Worm (Caenorhabditis elegans) whole organism, L1 larva: ENCODE results near the gene scp-1.
A peak's percentile ranks its signal among the peaks of the same experiment; 100 is the strongest.

Source experiments
- F16B12.6 ChIP-seq: fragments of 150-350 bp; optimal IDR thresholded peaks from 2 replicates; lab custom pipeline; 2014; ENCODE audit warnings: missing biosample characterization, missing genetic modification characterization
- alr-1 ChIP-seq: fragments of 200-800 bp; sonication (Bioruptor generic); optimal IDR thresholded peaks from 2 replicates; lab custom pipeline; 2018; ENCODE audit warnings: borderline replicate concordance, mild to moderate bottlenecking, missing genetic modification characterization, missing compliant biosample characterization
- ceh-63 ChIP-seq: fragments of 200-800 bp; sonication (Bioruptor generic); optimal IDR thresholded peaks from 2 replicates; lab custom pipeline; 2018; ENCODE audit warnings: mild to moderate bottlenecking, missing genetic modification characterization, missing compliant biosample characterization
- ceh-82 ChIP-seq, 3 experiments: fragments of 150-350 bp in 1 of 3; sonication (generic microtip) in 2 of 3; optimal IDR thresholded peaks; 2 replicates each; lab custom pipeline; 2014 to 2017; ENCODE audit warnings: missing biosample characterization in 3 of 3, missing genetic modification characterization in 3 of 3
- ceh-90 ChIP-seq: sonication (generic microtip); optimal IDR thresholded peaks from 2 replicates; lab custom pipeline; 2016; ENCODE audit warnings: missing genetic modification characterization, missing compliant biosample characterization
- dsc-1 ChIP-seq: sonication (generic microtip); optimal IDR thresholded peaks from 2 replicates; lab custom pipeline; 2016; ENCODE audit warnings: mild to moderate bottlenecking, missing genetic modification characterization, missing compliant biosample characterization
- efl-1 ChIP-seq, 4 experiments: fragments of 150-350 bp; optimal IDR thresholded peaks in 3 of 4; peaks in 1 of 4; 1 replicate in 1 of 4; 2 replicates in 3 of 4; lab custom pipeline; 2014; ENCODE audit warnings: missing biosample characterization in 2 of 4, missing genetic modification characterization in 2 of 4, missing genetic modification reagents in 2 of 4
- efl-3 ChIP-seq: fragments of 200-800 bp; sonication (Bioruptor generic); optimal IDR thresholded peaks from 2 replicates; lab custom pipeline; 2018; ENCODE audit warnings: mild to moderate bottlenecking, missing genetic modification characterization, missing compliant biosample characterization
- fkh-4 ChIP-seq: sonication (generic microtip); optimal IDR thresholded peaks from 2 replicates; lab custom pipeline; 2016; ENCODE audit warnings: missing compliant biosample characterization, missing genetic modification characterization, borderline replicate concordance
- fkh-8 ChIP-seq: sonication (generic microtip); optimal IDR thresholded peaks from 2 replicates; lab custom pipeline; 2016; ENCODE audit warnings: mild to moderate bottlenecking, missing genetic modification characterization, missing compliant biosample characterization
- grh-1 ChIP-seq: fragments of 200-800 bp; sonication (Bioruptor generic); IDR thresholded peaks from 2 replicates; pipeline ENCODE4 v1.3.6; 2022; ENCODE audit warnings: missing genetic modification reagents, missing genetic modification characterization, missing compliant biosample characterization
- hlh-4 ChIP-seq: sonication (generic microtip); optimal IDR thresholded peaks from 2 replicates; lab custom pipeline; 2016; ENCODE audit warnings: mild to moderate bottlenecking, missing genetic modification characterization, missing compliant biosample characterization
- irx-1 ChIP-seq: sonication (generic microtip); optimal IDR thresholded peaks from 2 replicates; lab custom pipeline; 2016; ENCODE audit warnings: missing genetic modification characterization, missing compliant biosample characterization
- isw-1 ChIP-seq: fragments of 200-800 bp; sonication (Bioruptor generic); IDR thresholded peaks from 2 replicates; pipeline ENCODE4 v1.3.6; 2022; ENCODE audit warnings: missing genetic modification characterization, missing compliant biosample characterization
- jun-1 ChIP-seq: fragments of 150-350 bp; optimal IDR thresholded peaks from 2 replicates; lab custom pipeline; 2014; ENCODE audit warnings: missing biosample characterization, missing genetic modification reagents, missing genetic modification characterization
- lin-13 ChIP-seq: fragments of 150-350 bp; optimal IDR thresholded peaks from 2 replicates; lab custom pipeline; 2014; ENCODE audit warnings: missing biosample characterization, missing genetic modification reagents, missing genetic modification characterization
- lin-14 ChIP-seq: fragments of 200-800 bp; sonication (Bioruptor generic); optimal IDR thresholded peaks from 2 replicates; lab custom pipeline; 2018; ENCODE audit warnings: mild to moderate bottlenecking, missing genetic modification characterization, moderate library complexity, missing compliant biosample characterization
- lin-35 ChIP-seq, 2 experiments: fragments of 150-350 bp; optimal IDR thresholded peaks; 2 replicates each; lab custom pipeline; 2014; ENCODE audit warnings: missing biosample characterization in 2 of 2, missing genetic modification characterization in 2 of 2, missing genetic modification reagents in 2 of 2
- lin-39 ChIP-seq: fragments of 150-350 bp; optimal IDR thresholded peaks from 2 replicates; lab custom pipeline; 2014; ENCODE audit warnings: missing biosample characterization, missing genetic modification reagents, missing genetic modification characterization
- lir-3 ChIP-seq: sonication (generic microtip); optimal IDR thresholded peaks from 2 replicates; lab custom pipeline; 2016; ENCODE audit warnings: mild to moderate bottlenecking, missing genetic modification characterization, moderate library complexity, missing compliant biosample characterization; ENCODE audit not compliant: poor library complexity
- lsy-2 ChIP-seq, 2 experiments: fragments of 150-350 bp; optimal IDR thresholded peaks; 2 replicates each; lab custom pipeline; 2014; ENCODE audit warnings: missing biosample characterization in 2 of 2, missing genetic modification characterization in 2 of 2
- mab-9 ChIP-seq: fragments of 200-800 bp; sonication (Bioruptor generic); IDR thresholded peaks from 2 replicates; pipeline ENCODE4 v1.3.6; 2022; ENCODE audit warnings: missing genetic modification reagents, missing genetic modification characterization, missing compliant biosample characterization
- mdl-1 ChIP-seq, 2 experiments: fragments of 150-350 bp; optimal IDR thresholded peaks; 2 replicates each; lab custom pipeline; 2014 to 2017; ENCODE audit warnings: missing biosample characterization in 2 of 2, missing genetic modification characterization in 2 of 2, inconsistent platforms in 1 of 2
- mef-2 ChIP-seq: fragments of 150-350 bp; optimal IDR thresholded peaks from 2 replicates; lab custom pipeline; 2014; ENCODE audit warnings: missing biosample characterization, missing genetic modification characterization
- mep-1 ChIP-seq: fragments of 150-350 bp; optimal IDR thresholded peaks from 2 replicates; lab custom pipeline; 2014; ENCODE audit warnings: missing biosample characterization, missing genetic modification characterization
- nhr-12 ChIP-seq: sonication (generic microtip); optimal IDR thresholded peaks from 2 replicates; lab custom pipeline; 2017; ENCODE audit warnings: missing biosample characterization, missing genetic modification characterization
- nhr-28 ChIP-seq: fragments of 150-350 bp; optimal IDR thresholded peaks from 2 replicates; lab custom pipeline; 2014; ENCODE audit warnings: missing biosample characterization, missing genetic modification characterization
- nhr-71 ChIP-seq: sonication (generic microtip); optimal IDR thresholded peaks from 2 replicates; lab custom pipeline; 2016; ENCODE audit warnings: mild to moderate bottlenecking, missing genetic modification characterization, moderate library complexity, missing compliant biosample characterization
- nhr-77 ChIP-seq: fragments of 150-350 bp; optimal IDR thresholded peaks from 2 replicates; lab custom pipeline; 2014; ENCODE audit warnings: missing biosample characterization, missing genetic modification characterization
- nhr-90 ChIP-seq: sonication (generic microtip); optimal IDR thresholded peaks from 2 replicates; lab custom pipeline; 2016; ENCODE audit warnings: mild to moderate bottlenecking, missing genetic modification characterization, missing compliant biosample characterization; ENCODE audit not compliant: poor library complexity
- pag-3 ChIP-seq: sonication (generic microtip); optimal IDR thresholded peaks from 2 replicates; lab custom pipeline; 2017; ENCODE audit warnings: missing genetic modification characterization, mild to moderate bottlenecking, missing compliant biosample characterization, antibody characterized with exemption, borderline replicate concordance; ENCODE audit not compliant: insufficient read depth
- rnt-1 ChIP-seq: sonication (generic microtip); optimal IDR thresholded peaks from 2 replicates; lab custom pipeline; 2016; ENCODE audit warnings: mild to moderate bottlenecking, missing genetic modification characterization, moderate library complexity, missing compliant biosample characterization
- skn-1 ChIP-seq: fragments of 150-350 bp; optimal IDR thresholded peaks from 2 replicates; lab custom pipeline; 2014; ENCODE audit warnings: missing biosample characterization, missing genetic modification characterization
- snpc-4 ChIP-seq: fragments of 150-350 bp; optimal IDR thresholded peaks from 2 replicates; lab custom pipeline; 2014; ENCODE audit warnings: missing biosample characterization, missing genetic modification characterization
- sup-37 ChIP-seq: fragments of 200-800 bp; sonication (Bioruptor generic); optimal IDR thresholded peaks from 2 replicates; lab custom pipeline; 2018; ENCODE audit warnings: mild to moderate bottlenecking, missing genetic modification characterization, missing compliant biosample characterization
- tbx-2 ChIP-seq: sonication (generic microtip); optimal IDR thresholded peaks from 2 replicates; lab custom pipeline; 2016; ENCODE audit warnings: missing genetic modification characterization, missing compliant biosample characterization
- tlp-1 ChIP-seq: fragments of 150-350 bp; optimal IDR thresholded peaks from 2 replicates; lab custom pipeline; 2014; ENCODE audit warnings: missing biosample characterization, missing genetic modification characterization
- unc-130 ChIP-seq: fragments of 150-350 bp; optimal IDR thresholded peaks from 2 replicates; lab custom pipeline; 2017; ENCODE audit warnings: missing biosample characterization, missing genetic modification characterization, inconsistent platforms
- unc-62 ChIP-seq: fragments of 150-350 bp; optimal IDR thresholded peaks from 2 replicates; lab custom pipeline; 2014; ENCODE audit warnings: missing biosample characterization, missing genetic modification reagents, missing genetic modification characterization
- xbp-1 ChIP-seq: sonication (generic microtip); optimal IDR thresholded peaks from 2 replicates; lab custom pipeline; 2016; ENCODE audit warnings: missing genetic modification characterization, missing compliant biosample characterization
- zip-4 ChIP-seq: fragments of 200-800 bp; sonication (Bioruptor generic); optimal IDR thresholded peaks from 2 replicates; lab custom pipeline; 2018; ENCODE audit warnings: mild to moderate bottlenecking, missing genetic modification characterization, moderate library complexity, missing compliant biosample characterization
- ztf-4 ChIP-seq: fragments of 150-350 bp; optimal IDR thresholded peaks from 2 replicates; lab custom pipeline; 2014; ENCODE audit warnings: missing biosample characterization, missing genetic modification characterization

scp-1 gene

ce11 chrII:9303545-9303944, 30.3 kb upstream of the scp-1 start:
- TF ChIP-seq irx-1 (tag; lab: Kevin White, UChicago) (no peak), unc-62 (GFP tag; lab: Kevin White, UChicago) (no peak), nhr-71 (tag; lab: Kevin White, UChicago) (no peak), F16B12.6 (tag; lab: Kevin White, UChicago) (no peak), jun-1 (tag; lab: Kevin White, UChicago) (no peak), mdl-1 (tag; optimal IDR thresholded peaks at IDR 0.05; lab: Kevin White, UChicago) (no peak), lin-14 (GFP tag; lab: Kevin White, UChicago) (peak; percentile 24), fkh-8 (tag; lab: Kevin White, UChicago) (no peak), isw-1 (GFP tag; lab: Robert Waterston, UW) (no peak), ceh-82 (tag; optimal IDR thresholded peaks at IDR 0.05; lab: Kevin White, UChicago) (peak in 1 of 3 experiments; percentile 15), skn-1 (tag; lab: Kevin White, UChicago) (peak; percentile 1)
- TF ChIP-seq, all 84 proteins: peak for 3

DNA sequence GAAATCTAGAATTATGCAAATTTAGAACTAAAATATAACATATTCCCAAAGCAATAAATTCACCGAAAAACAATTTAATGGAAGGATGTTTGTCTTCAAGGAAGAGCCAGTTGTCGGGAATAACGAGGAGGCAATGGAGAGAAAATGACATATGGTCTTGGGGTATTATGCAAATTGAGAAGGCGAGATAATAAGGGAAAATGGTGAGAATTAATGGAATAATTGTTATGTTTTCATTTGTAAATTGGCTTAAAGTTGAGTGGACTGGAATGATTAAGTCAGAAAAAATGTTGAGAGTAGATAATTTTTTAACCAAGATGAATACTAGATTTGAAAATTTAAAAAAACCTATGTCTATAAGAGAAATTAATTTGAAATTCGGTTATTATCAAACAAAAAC, 29.0 kb upstream of the scp-1 start:
- no peak for TF ChIP-seq lin-35 (GFP tag; optimal IDR thresholded peaks at IDR 0.05; lab: Kevin White, UChicago)
- TF ChIP-seq pag-3 (tag; lab: Kevin White, UChicago), result no peak
- TF ChIP-seq zip-4 (GFP tag; lab: Kevin White, UChicago), result no peak
- no peak for TF ChIP-seq ceh-90 (tag; lab: Kevin White, UChicago)
- no peak for TF ChIP-seq xbp-1
- TF ChIP-seq nhr-12 (tag; lab: Kevin White, UChicago), result no peak
- no peak for TF ChIP-seq mef-2 (tag; lab: Kevin White, UChicago)
- no peak for TF ChIP-seq lir-3 (tag; lab: Kevin White, UChicago)
- TF ChIP-seq dsc-1 (tag; lab: Kevin White, UChicago), result no peak
- TF ChIP-seq sup-37 (GFP tag; lab: Kevin White, UChicago), result no peak
- no peak for TF ChIP-seq jun-1 (tag; lab: Kevin White, UChicago)
- no peak for TF ChIP-seq lin-13 (GFP tag; lab: Kevin White, UChicago)
- no peak for TF ChIP-seq ztf-4 (tag; lab: Kevin White, UChicago)
- TF ChIP-seq fkh-8 (tag; lab: Kevin White, UChicago), result no peak
- no peak for TF ChIP-seq tlp-1 (tag; lab: Kevin White, UChicago)

ce11 chrII:9305575-9305974, 28.2 kb upstream of the scp-1 start:
- no peak for TF ChIP-seq pag-3 (tag; lab: Kevin White, UChicago)
- no peak for TF ChIP-seq lin-13 (GFP tag; lab: Kevin White, UChicago)
- TF ChIP-seq efl-1 (optimal IDR thresholded peaks at IDR 0.05; lab: Kevin White, UChicago), result no peak
- TF ChIP-seq efl-1 (GFP tag; optimal IDR thresholded peaks at IDR 0.05 in 1 of 2; lab: Kevin White, UChicago), result peak in 1 of 2 experiments; percentile 84
- peak; percentile 5 for TF ChIP-seq snpc-4 (tag; lab: Kevin White, UChicago)
- no peak for TF ChIP-seq nhr-90 (tag; lab: Kevin White, UChicago)
- TF ChIP-seq ceh-63 (GFP tag; lab: Kevin White, UChicago), result no peak
- TF ChIP-seq hlh-4 (tag; lab: Kevin White, UChicago), result no peak
- peak; percentile 61 for TF ChIP-seq lin-14 (GFP tag; lab: Kevin White, UChicago)
- no peak for TF ChIP-seq grh-1 (GFP tag; lab: Robert Waterston, UW)
- TF ChIP-seq mep-1 (tag; lab: Kevin White, UChicago), result no peak
- TF ChIP-seq efl-3, result no peak
- no peak for TF ChIP-seq mab-9 (GFP tag; lab: Robert Waterston, UW)
- TF ChIP-seq, all 84 proteins: peak for 3

ce11 chrII:9306835-9307234, 27.0 kb upstream of the scp-1 start:
- no peak for TF ChIP-seq mep-1 (tag; lab: Kevin White, UChicago)
- no peak for TF ChIP-seq nhr-77 (tag; lab: Kevin White, UChicago)
- TF ChIP-seq lin-39, result peak; percentile 60
- TF ChIP-seq dsc-1 (tag; lab: Kevin White, UChicago), result peak; percentile 66
- TF ChIP-seq unc-130, result peak; percentile 42
- TF ChIP-seq fkh-4 (tag; lab: Kevin White, UChicago), result peak; percentile 9
- no peak for TF ChIP-seq efl-1 (optimal IDR thresholded peaks at IDR 0.05; lab: Kevin White, UChicago)
- peak in 1 of 2 experiments; percentile 20 for TF ChIP-seq efl-1 (GFP tag; optimal IDR thresholded peaks at IDR 0.05 in 1 of 2; lab: Kevin White, UChicago)
- TF ChIP-seq lin-14 (GFP tag; lab: Kevin White, UChicago), result peak; percentile 78
- peak; percentile 47 for TF ChIP-seq nhr-71 (tag; lab: Kevin White, UChicago)
- no peak for TF ChIP-seq nhr-28 (tag; lab: Kevin White, UChicago)
- peak in 1 of 2 experiments; percentile 27 for TF ChIP-seq lsy-2 (tag; optimal IDR thresholded peaks at IDR 0.05; lab: Kevin White, UChicago)
- TF ChIP-seq tbx-2 (tag; lab: Kevin White, UChicago), result no peak
- TF ChIP-seq alr-1 (tag; lab: Kevin White, UChicago), result no peak
- TF ChIP-seq nhr-12 (tag; lab: Kevin White, UChicago), result no peak
- peak; percentile 70 for TF ChIP-seq rnt-1 (tag; lab: Kevin White, UChicago)
